Fruit fly (Drosophila melanogaster): ENCODE measurements around the gene CG9586.

DNA sequence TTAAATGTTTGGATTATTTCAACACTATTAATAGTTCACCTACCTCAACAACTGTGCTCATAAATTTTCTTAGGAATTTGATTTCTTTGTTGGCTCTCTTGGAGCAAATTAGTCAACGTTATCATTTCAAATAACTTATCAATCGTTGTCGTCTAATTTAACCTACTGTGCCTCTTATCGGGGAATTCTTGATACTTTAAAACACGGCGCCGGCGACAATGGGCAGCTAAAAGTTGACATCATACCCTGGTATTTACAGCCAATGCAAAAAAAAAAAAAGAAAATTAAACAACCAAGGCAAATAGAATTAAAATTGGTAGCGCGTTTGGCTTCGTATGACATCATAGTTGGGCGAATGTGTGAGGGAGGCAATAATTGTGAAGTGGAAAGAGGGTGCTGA lies 32.1 kb downstream of the CG9586 start:
- TF ChIP-seq pan (optimal IDR thresholded peaks at IDR 0.05), result no peak
- TF ChIP-seq HLH106 (tag; optimal IDR thresholded peaks at IDR 0.05), result no peak
- no peak for TF ChIP-seq h (GFP tag; optimal IDR thresholded peaks at IDR 0.05)
- no peak for TF ChIP-seq OdsH (GFP tag; optimal IDR thresholded peaks at IDR 0.05)
- no peak for TF ChIP-seq fru (GFP tag; optimal IDR thresholded peaks at IDR 0.05)
- no peak for TF ChIP-seq dmrt93B (GFP tag; optimal IDR thresholded peaks at IDR 0.05)
- no peak for TF ChIP-seq Hnf4 (GFP tag; optimal IDR thresholded peaks at IDR 0.05)
- no peak for TF ChIP-seq Vsx2 (GFP tag; optimal IDR thresholded peaks at IDR 0.05; ENCODE audit: partially characterized antibody)
